Worm (Caenorhabditis elegans) whole organism, midembryonic: ENCODE results near the gene H42K12.3.

Source experiments
- T22C8.4 ChIP-seq: fragments of 200-800 bp; sonication (Bioruptor generic); IDR thresholded peaks from 2 replicates; pipeline ENCODE4 v1.3.6; 2022; ENCODE audit warnings: missing genetic modification characterization, missing compliant biosample characterization
- flt-1 ChIP-seq: fragments of 200-800 bp; sonication (Bioruptor generic); IDR thresholded peaks from 2 replicates; pipeline ENCODE4 v1.3.6; 2022; ENCODE audit warnings: missing genetic modification characterization, missing compliant biosample characterization
- klf-2 ChIP-seq: fragments of 200-800 bp; sonication (Bioruptor generic); conservative IDR thresholded peaks from 2 replicates; pipeline ENCODE4 v1.3.6; 2022; ENCODE audit warnings: missing genetic modification reagents, missing genetic modification characterization, missing compliant biosample characterization
- med-1 ChIP-seq: sonication (generic microtip); optimal IDR thresholded peaks from 2 replicates; lab custom pipeline; 2017; ENCODE audit warnings: missing genetic modification characterization, mild to moderate bottlenecking, missing compliant biosample characterization, antibody characterized with exemption, missing genetic modification reagents; ENCODE audit not compliant: insufficient read depth
- ref-1 ChIP-seq: fragments of 200-800 bp; sonication (Bioruptor generic); conservative IDR thresholded peaks from 2 replicates; pipeline ENCODE4 v1.3.6; 2022; ENCODE audit warnings: missing genetic modification reagents, missing genetic modification characterization, missing compliant biosample characterization
- tab-1 ChIP-seq: fragments of 200-800 bp; sonication (Bioruptor generic); IDR thresholded peaks from 2 replicates; pipeline ENCODE4 v1.3.6; 2022; ENCODE audit warnings: missing genetic modification characterization, missing compliant biosample characterization

DNA sequence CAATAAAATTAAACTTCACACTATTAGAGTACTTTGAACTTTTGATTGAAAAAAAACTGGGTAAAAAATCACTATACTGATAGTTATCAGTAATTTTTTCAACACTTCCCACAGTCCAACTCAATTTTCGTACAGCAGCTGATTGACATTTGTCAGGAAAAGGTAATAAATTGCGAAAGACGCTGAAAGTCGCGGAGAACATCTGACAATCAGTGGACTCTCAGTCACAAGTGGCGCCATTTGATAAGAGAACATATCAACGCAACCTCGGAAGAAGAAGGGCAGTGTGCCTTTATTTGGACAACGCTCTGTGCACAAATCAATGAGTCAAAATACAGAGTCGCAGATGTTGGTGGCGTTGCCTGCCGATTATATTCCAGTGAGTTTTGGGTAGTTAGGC, 38.7 kb upstream of the H42K12.3 start, which contains the start of gene C52B11.5:
- TF ChIP-seq klf-2 (GFP tag; lab: Robert Waterston, UW) (no peak), flt-1 (GFP tag; lab: Robert Waterston, UW) (no peak), ref-1 (GFP tag; lab: Robert Waterston, UW) (no peak), tab-1 (GFP tag; lab: Robert Waterston, UW) (no peak), T22C8.4 (GFP tag; lab: Robert Waterston, UW) (no peak), med-1 (GFP tag; lab: Kevin White, UChicago) (no peak)
